4 worm cellular contexts compared by ENCODE assay signal in genomic region chrIII:7162065-7162762, ce11.
A peak's percentile ranks its signal among the peaks of the same experiment; 100 is the strongest.
TF ChIP-seq lines count a peak whose summit lies in the region.

TSS of gene syf-2 (minus strand) at chrIII:7162115.
TSS of gene K04G7.1 (plus strand) at chrIII:7162712.

TF ChIP-seq in whole organism, L2 larva, 48 proteins besides CTCF, POLR2A, EP300 and RAD21 (continued from another document):
- TF ChIP-seq mab-5 (tag; optimal IDR thresholded peaks at IDR 0.05; lab: Kevin White, UChicago) (peak; percentile 79), ztf-4 (tag; optimal IDR thresholded peaks at IDR 0.05; lab: Kevin White, UChicago) (peak; percentile 58), gmeb-1 (tag; optimal IDR thresholded peaks at IDR 0.05; lab: Kevin White, UChicago) (peak; percentile 95), nhr-21 (tag; optimal IDR thresholded peaks at IDR 0.05; lab: Kevin White, UChicago) (peak; percentile 86), nhr-11 (tag; optimal IDR thresholded peaks at IDR 0.05; lab: Kevin White, UChicago) (no peak), ceh-16 (tag; optimal IDR thresholded peaks at IDR 0.05; lab: Kevin White, UChicago) (peak; percentile 56), unc-62 (GFP tag; optimal IDR thresholded peaks at IDR 0.05; lab: Kevin White, UChicago) (no peak), lin-11 (tag; optimal IDR thresholded peaks at IDR 0.05; lab: Kevin White, UChicago) (peak; percentile 87), aly-2 (tag; optimal IDR thresholded peaks at IDR 0.05; lab: Kevin White, UChicago) (no peak), Y55F3AM.14 (GFP tag; optimal IDR thresholded peaks at IDR 0.05; lab: Kevin White, UChicago) (no peak), unc-55 (GFP tag; optimal IDR thresholded peaks at IDR 0.05; lab: Kevin White, UChicago) (peak; percentile 98), alr-1 (tag; optimal IDR thresholded peaks at IDR 0.05; lab: Kevin White, UChicago) (no peak), nhr-10 (tag; optimal IDR thresholded peaks at IDR 0.05; lab: Kevin White, UChicago) (no peak), C34F6.9 (tag; optimal IDR thresholded peaks at IDR 0.05; lab: Kevin White, UChicago) (peak; percentile 94), nhr-23 (tag; optimal IDR thresholded peaks at IDR 0.05; lab: Kevin White, UChicago) (no peak), F13H6.1 (tag; optimal IDR thresholded peaks at IDR 0.05; lab: Kevin White, UChicago) (peak; percentile 78), snpc-4 (tag; optimal IDR thresholded peaks at IDR 0.05; lab: Kevin White, UChicago) (peak; percentile 82), skn-1 (tag; optimal IDR thresholded peaks at IDR 0.05; lab: Kevin White, UChicago) (peak; percentile 19), nhr-237 (tag; optimal IDR thresholded peaks at IDR 0.05; lab: Kevin White, UChicago) (no peak), lin-13 (GFP tag; optimal IDR thresholded peaks at IDR 0.05; lab: Kevin White, UChicago) (peak; percentile 99), R02D3.7 (tag; optimal IDR thresholded peaks at IDR 0.05; lab: Kevin White, UChicago) (peak; percentile 19), blmp-1 (tag; optimal IDR thresholded peaks at IDR 0.05; lab: Kevin White, UChicago; ENCODE audit: insufficient read depth) (peak; percentile 63), ZK546.5 (tag; optimal IDR thresholded peaks at IDR 0.05; lab: Kevin White, UChicago) (peak; percentile 12), lsy-2 (tag; optimal IDR thresholded peaks at IDR 0.05; lab: Kevin White, UChicago) (peak; percentile 78 to 96), zag-1 (tag; optimal IDR thresholded peaks at IDR 0.05; lab: Kevin White, UChicago) (peak; percentile 66)

TF ChIP-seq in whole organism, L4 larva, 104 proteins besides CTCF, POLR2A, EP300 and RAD21 (continued from another document and continues in another):
- TF ChIP-seq unc-62 (GFP tag; optimal IDR thresholded peaks at IDR 0.05 in 1 of 2; lab: Kevin White, UChicago) (peak in 1 of 2 experiments; percentile 62), unc-62 (tag; optimal IDR thresholded peaks at IDR 0.05; lab: Kevin White, UChicago) (no peak), hmg-1.1 (GFP tag; IDR thresholded peaks at IDR 0.05; lab: Robert Waterston, UW) (peak; percentile 83), pha-4 (GFP tag; IDR thresholded peaks at IDR 0.05; lab: Robert Waterston, UW) (peak; percentile 86), pha-4 (tag; optimal IDR thresholded peaks at IDR 0.05; lab: Kevin White, UChicago) (no peak), rbr-2 (tag; optimal IDR thresholded peaks at IDR 0.05; lab: Kevin White, UChicago) (peak; percentile 87), D1046.2 (GFP tag; IDR thresholded peaks at IDR 0.05; lab: Robert Waterston, UW) (peak; percentile 35; the same call in 1 of the 2 replicates), F37D6.2 (tag; optimal IDR thresholded peaks at IDR 0.05; lab: Kevin White, UChicago) (peak; percentile 83), mes-2 (tag; optimal IDR thresholded peaks at IDR 0.05; lab: Kevin White, UChicago; ENCODE audit: poor library complexity, severe bottlenecking) (peak; percentile 91), mdt-29 (GFP tag; IDR thresholded peaks at IDR 0.05; lab: Robert Waterston, UW) (peak; percentile 45; the same call in 1 of the 2 replicates), T26A8.4 (GFP tag; IDR thresholded peaks at IDR 0.05; lab: Robert Waterston, UW) (peak; percentile 59; the same call in 1 of the 2 replicates), ceh-32 (tag; optimal IDR thresholded peaks at IDR 0.05; lab: Kevin White, UChicago; ENCODE audit: poor library complexity) (no peak), spr-1 (tag; optimal IDR thresholded peaks at IDR 0.05; lab: Kevin White, UChicago) (peak; percentile 23), mxl-3 (GFP tag; optimal IDR thresholded peaks at IDR 0.05; lab: Kevin White, UChicago) (peak; percentile 27), vab-7 (GFP tag; IDR thresholded peaks at IDR 0.05; lab: Robert Waterston, UW) (peak; percentile 47; the same call in 1 of the 2 replicates), tra-1 (GFP tag; IDR thresholded peaks at IDR 0.05; lab: Robert Waterston, UW) (0 out of 2 replicates have a peak, but pooled peaks have one; percentile 57), lin-15B (tag; optimal IDR thresholded peaks at IDR 0.05; lab: Kevin White, UChicago) (peak; percentile 79), tag-97 (GFP tag; IDR thresholded peaks at IDR 0.05; lab: Robert Waterston, UW) (no peak), mxl-2 (GFP tag; conservative IDR thresholded peaks at IDR 0.05; lab: Robert Waterston, UW) (no peak), spr-3 (GFP tag; optimal IDR thresholded peaks at IDR 0.05; lab: Kevin White, UChicago) (no peak), set-16 (GFP tag; IDR thresholded peaks at IDR 0.05; lab: Robert Waterston, UW) (peak; percentile 27; the same call in 1 of the 2 replicates), sdz-12 (GFP tag; optimal IDR thresholded peaks at IDR 0.05; lab: Kevin White, UChicago) (no peak), nhr-48 (tag; optimal IDR thresholded peaks at IDR 0.05; lab: Kevin White, UChicago) (peak; percentile 28), pqm-1 (tag; optimal IDR thresholded peaks at IDR 0.05; lab: Kevin White, UChicago) (no peak), daf-8 (GFP tag; IDR thresholded peaks at IDR 0.05; lab: Robert Waterston, UW) (no peak), ctbp-1 (GFP tag; IDR thresholded peaks at IDR 0.05; lab: Robert Waterston, UW) (peak; percentile 53; the same call in 1 of the 2 replicates), saeg-2 (GFP tag; IDR thresholded peaks at IDR 0.05; lab: Robert Waterston, UW) (peak; percentile 74; the same call in 1 of the 2 replicates), zip-11 (GFP tag; IDR thresholded peaks at IDR 0.05; lab: Robert Waterston, UW) (no peak), nhr-77 (tag; optimal IDR thresholded peaks at IDR 0.05; lab: Kevin White, UChicago) (peak; percentile 92), nhr-111 (GFP tag; optimal IDR thresholded peaks at IDR 0.05; lab: Kevin White, UChicago) (no peak), unc-130 (GFP tag; optimal IDR thresholded peaks at IDR 0.05; lab: Kevin White, UChicago) (peak; percentile 76), hif-1 (tag; optimal IDR thresholded peaks at IDR 0.05; lab: Kevin White, UChicago) (peak in 1 of 2 experiments; percentile 79), ceh-62 (tag; optimal IDR thresholded peaks at IDR 0.05; lab: Kevin White, UChicago) (no peak), ceh-20 (GFP tag; IDR thresholded peaks at IDR 0.05; lab: Robert Waterston, UW) (peak; percentile 66; the same call in 1 of the 2 replicates), lin-39 (tag; optimal IDR thresholded peaks at IDR 0.05; lab: Kevin White, UChicago) (no peak)

TF ChIP-seq in whole organism, late embryonic, 69 proteins besides CTCF, POLR2A, EP300 and RAD21 (continued from another document and continues in another):
- TF ChIP-seq ztf-16 (tag; optimal IDR thresholded peaks at IDR 0.05; lab: Kevin White, UChicago) (peak; percentile 25), T23F11.4 (GFP tag; optimal IDR thresholded peaks at IDR 0.05; lab: Kevin White, UChicago) (no peak), C38D4.7 (GFP tag; optimal IDR thresholded peaks at IDR 0.05; lab: Kevin White, UChicago) (no peak), lin-11 (tag; optimal IDR thresholded peaks at IDR 0.05; lab: Kevin White, UChicago) (no peak), pros-1 (tag; optimal IDR thresholded peaks at IDR 0.05; lab: Kevin White, UChicago) (peak; percentile 5), zip-5 (tag; optimal IDR thresholded peaks at IDR 0.05; lab: Kevin White, UChicago) (no peak), K02D7.2 (tag; optimal IDR thresholded peaks at IDR 0.05; lab: Kevin White, UChicago) (no peak), ceh-19 (GFP tag; optimal IDR thresholded peaks at IDR 0.05; lab: Kevin White, UChicago) (no peak), Y22D7AL.16 (tag; optimal IDR thresholded peaks at IDR 0.05; lab: Kevin White, UChicago) (no peak), rnt-1 (tag; optimal IDR thresholded peaks at IDR 0.05; lab: Kevin White, UChicago) (no peak), ceh-45 (GFP tag; IDR thresholded peaks at IDR 0.05; lab: Robert Waterston, UW) (no peak), pag-3 (tag; optimal IDR thresholded peaks at IDR 0.05; lab: Kevin White, UChicago; ENCODE audit: borderline replicate concordance) (no peak), syd-9 (tag; optimal IDR thresholded peaks at IDR 0.05; lab: Kevin White, UChicago) (no peak), pax-1 (tag; optimal IDR thresholded peaks at IDR 0.05; lab: Kevin White, UChicago) (no peak), tbx-7 (tag; optimal IDR thresholded peaks at IDR 0.05; lab: Kevin White, UChicago) (no peak), ets-4 (tag; optimal IDR thresholded peaks at IDR 0.05; lab: Kevin White, UChicago) (no peak), ama-1 (optimal IDR thresholded peaks at IDR 0.05; lab: Kevin White, UChicago) (no peak), dmd-4 (tag; optimal IDR thresholded peaks at IDR 0.05; lab: Kevin White, UChicago; ENCODE audit: borderline replicate concordance) (no peak), mec-3 (tag; optimal IDR thresholded peaks at IDR 0.05; lab: Kevin White, UChicago; ENCODE audit: borderline replicate concordance) (no peak), pha-2 (tag; optimal IDR thresholded peaks at IDR 0.05; lab: Kevin White, UChicago) (no peak), dve-1 (tag; optimal IDR thresholded peaks at IDR 0.05; lab: Kevin White, UChicago) (peak; percentile 53), unc-42 (tag; optimal IDR thresholded peaks at IDR 0.05; lab: Kevin White, UChicago) (peak; percentile 64), che-1 (tag; optimal IDR thresholded peaks at IDR 0.05; lab: Kevin White, UChicago) (no peak), ceh-48 (tag; optimal IDR thresholded peaks at IDR 0.05; lab: Kevin White, UChicago) (peak; percentile 8), tbx-2 (tag; optimal IDR thresholded peaks at IDR 0.05; lab: Kevin White, UChicago) (peak; percentile 72), ceh-18 (tag; optimal IDR thresholded peaks at IDR 0.05; lab: Kevin White, UChicago) (peak; percentile 26), elt-2 (tag; optimal IDR thresholded peaks at IDR 0.05; lab: Kevin White, UChicago) (peak; percentile 70), ceh-34 (tag; optimal IDR thresholded peaks at IDR 0.05; lab: Kevin White, UChicago) (peak; percentile 57), ttx-3 (tag; optimal IDR thresholded peaks at IDR 0.05; lab: Kevin White, UChicago) (no peak), hlh-30 (tag; optimal IDR thresholded peaks at IDR 0.05; lab: Kevin White, UChicago; ENCODE audit: insufficient read depth) (peak; percentile 70), sdc-2 (tag; optimal IDR thresholded peaks at IDR 0.05; lab: Kevin White, UChicago) (no peak), lim-6 (tag; optimal IDR thresholded peaks at IDR 0.05; lab: Kevin White, UChicago) (no peak), sox-4 (tag; optimal IDR thresholded peaks at IDR 0.05; lab: Kevin White, UChicago) (no peak), fkh-6 (tag; optimal IDR thresholded peaks at IDR 0.05; lab: Kevin White, UChicago) (no peak), npax-4 (tag; optimal IDR thresholded peaks at IDR 0.05; lab: Kevin White, UChicago) (no peak), unc-3 (GFP tag; conservative IDR thresholded peaks at IDR 0.05; lab: Robert Waterston, UW) (no peak), unc-3 (tag; optimal IDR thresholded peaks at IDR 0.05; lab: Kevin White, UChicago) (no peak), F13H6.1 (tag; optimal IDR thresholded peaks at IDR 0.05; lab: Kevin White, UChicago) (no peak), hlh-15 (tag; optimal IDR thresholded peaks at IDR 0.05; lab: Kevin White, UChicago) (no peak), ahr-1 (tag; optimal IDR thresholded peaks at IDR 0.05; lab: Kevin White, UChicago) (no peak)

TF ChIP-seq in whole organism, mixed stage, embryonic, 35 proteins besides CTCF, POLR2A, EP300 and RAD21 (continued from another document):
- TF ChIP-seq nhr-2 (tag; optimal IDR thresholded peaks at IDR 0.05; lab: Kevin White, UChicago) = peak; percentile 42
- peak; percentile 85 for TF ChIP-seq pha-4 (tag; optimal IDR thresholded peaks at IDR 0.05; lab: Kevin White, UChicago)
- peak; percentile 69 for TF ChIP-seq hlh-1 (tag; optimal IDR thresholded peaks at IDR 0.05; lab: Kevin White, UChicago)
- TF ChIP-seq unc-120 (tag; optimal IDR thresholded peaks at IDR 0.05; lab: Kevin White, UChicago; ENCODE audit: poor library complexity, severe bottlenecking) = peak; percentile 53
- TF ChIP-seq ceh-83 (GFP tag; optimal IDR thresholded peaks at IDR 0.05; lab: Kevin White, UChicago) = no peak
